Worm (Caenorhabditis elegans) whole organism, young adult: ENCODE results near the gene clh-4.

Source experiments
- B0035.1 ChIP-seq: sonication (generic microtip); optimal IDR thresholded peaks from 2 replicates; lab custom pipeline; 2016; ENCODE audit warnings: missing genetic modification characterization, mild to moderate bottlenecking, missing compliant biosample characterization, missing genotype, missing genetic modification reagents
- C17E4.6 ChIP-seq: fragments of 200-800 bp; sonication (Bioruptor generic); IDR thresholded peaks from 2 replicates; pipeline ENCODE4 v1.3.6; 2022; ENCODE audit warnings: missing genetic modification reagents, missing genetic modification characterization, missing compliant biosample characterization
- F10E7.11 ChIP-seq: sonication (generic microtip); optimal IDR thresholded peaks from 2 replicates; lab custom pipeline; 2017; ENCODE audit warnings: mild to moderate bottlenecking, missing genetic modification characterization, moderate library complexity, missing compliant biosample characterization
- K12H6.12 ChIP-seq: fragments of 200-800 bp; sonication (Bioruptor generic); optimal IDR thresholded peaks from 2 replicates; lab custom pipeline; 2018; ENCODE audit warnings: mild to moderate bottlenecking, missing genetic modification characterization, missing compliant biosample characterization
- T07F8.4 ChIP-seq: sonication (generic microtip); optimal IDR thresholded peaks from 2 replicates; lab custom pipeline; 2016; ENCODE audit warnings: mild to moderate bottlenecking, missing genetic modification characterization, moderate library complexity, missing compliant biosample characterization
- Y53F4B.3 ChIP-seq: fragments of 200-800 bp; sonication (Bioruptor generic); IDR thresholded peaks from 2 replicates; pipeline ENCODE4 v1.3.6; 2022; ENCODE audit warnings: missing genetic modification reagents, missing genetic modification characterization, missing compliant biosample characterization
- Y53G8AR.9 ChIP-seq: fragments of 200-800 bp; sonication (Bioruptor generic); conservative IDR thresholded peaks from 2 replicates; pipeline ENCODE4 v1.3.6; 2022; ENCODE audit warnings: missing genetic modification reagents, missing genetic modification characterization, missing compliant biosample characterization
- Y56A3A.18 ChIP-seq: fragments of 200-800 bp; sonication (Bioruptor generic); IDR thresholded peaks from 2 replicates; pipeline ENCODE4 v1.3.6; 2022; ENCODE audit warnings: missing genetic modification reagents, missing genetic modification characterization, missing compliant biosample characterization
- Y67H2A.10 ChIP-seq: fragments of 200-800 bp; sonication (Bioruptor generic); conservative IDR thresholded peaks from 2 replicates; pipeline ENCODE4 v1.3.6; 2022; ENCODE audit warnings: missing genetic modification reagents, missing genetic modification characterization, missing compliant biosample characterization
- ZK185.1 ChIP-seq: sonication (generic microtip); optimal IDR thresholded peaks from 2 replicates; lab custom pipeline; 2016; ENCODE audit warnings: mild to moderate bottlenecking, missing genetic modification characterization, missing compliant biosample characterization; ENCODE audit not compliant: poor library complexity, severe bottlenecking
- aptf-3 ChIP-seq: fragments of 200-800 bp; sonication (Bioruptor generic); IDR thresholded peaks from 2 replicates; pipeline ENCODE4 v1.3.6; 2022; ENCODE audit warnings: missing genetic modification characterization, missing compliant biosample characterization
- atf-7 ChIP-seq: sonication (generic microtip); optimal IDR thresholded peaks from 2 replicates; lab custom pipeline; 2017; ENCODE audit warnings: mild to moderate bottlenecking, missing genetic modification characterization, missing compliant biosample characterization
- bed-2 ChIP-seq: fragments of 200-800 bp; sonication (Bioruptor generic); IDR thresholded peaks from 2 replicates; pipeline ENCODE4 v1.3.6; 2022; ENCODE audit warnings: missing genetic modification reagents, missing genetic modification characterization, missing compliant biosample characterization
- ceh-40 ChIP-seq: fragments of 200-800 bp; sonication (Bioruptor generic); IDR thresholded peaks from 2 replicates; pipeline ENCODE4 v1.3.6; 2022; ENCODE audit warnings: missing genetic modification characterization, missing compliant biosample characterization
- ceh-79 ChIP-seq: sonication (generic microtip); optimal IDR thresholded peaks from 2 replicates; lab custom pipeline; 2017; ENCODE audit warnings: mild to moderate bottlenecking, missing genetic modification characterization, missing compliant biosample characterization
- ceh-91 ChIP-seq: fragments of 200-800 bp; sonication (Bioruptor generic); IDR thresholded peaks from 2 replicates; pipeline ENCODE4 v1.3.6; 2022; ENCODE audit warnings: missing genetic modification reagents, missing genetic modification characterization, missing compliant biosample characterization
- dpl-1 ChIP-seq: fragments of 150-350 bp; optimal IDR thresholded peaks from 2 replicates; lab custom pipeline; 2014; ENCODE audit warnings: missing biosample characterization, missing genetic modification reagents, missing genetic modification characterization
- efl-1 ChIP-seq: fragments of 150-350 bp; optimal IDR thresholded peaks from 2 replicates; lab custom pipeline; 2014; ENCODE audit warnings: missing biosample characterization, missing genetic modification reagents, missing genetic modification characterization
- him-1 ChIP-seq: sonication (generic microtip); optimal IDR thresholded peaks from 2 replicates; lab custom pipeline; 2016; ENCODE audit warnings: missing genotype, missing genetic modification reagents, missing genetic modification characterization, missing compliant biosample characterization
- hsf-1 ChIP-seq: fragments of 200-800 bp; sonication (Bioruptor generic); IDR thresholded peaks from 2 replicates; pipeline ENCODE4 v1.3.6; 2022; ENCODE audit warnings: missing genetic modification reagents, missing genetic modification characterization, missing compliant biosample characterization
- let-607 ChIP-seq, 2 experiments: fragments of 200-800 bp in 1 of 2; sonication (Bioruptor generic) in 1 of 2; sonication (generic microtip) in 1 of 2; optimal IDR thresholded peaks; 2 replicates each; lab custom pipeline; 2016 to 2018; ENCODE audit warnings: mild to moderate bottlenecking in 2 of 2, missing compliant biosample characterization in 2 of 2, missing genetic modification characterization in 2 of 2, moderate library complexity in 2 of 2, missing genotype in 1 of 2
- lir-1 ChIP-seq: fragments of 200-800 bp; sonication (Bioruptor generic); conservative IDR thresholded peaks from 2 replicates; pipeline ENCODE4 v1.3.6; 2022; ENCODE audit warnings: missing genetic modification reagents, missing genetic modification characterization, missing compliant biosample characterization
- lsy-27 ChIP-seq: sonication (generic microtip); optimal IDR thresholded peaks from 2 replicates; lab custom pipeline; 2017; ENCODE audit warnings: missing genetic modification characterization, mild to moderate bottlenecking, missing compliant biosample characterization, antibody characterized with exemption, missing genotype, borderline replicate concordance; ENCODE audit not compliant: insufficient read depth
- madf-8 ChIP-seq: fragments of 200-800 bp; sonication (Bioruptor generic); conservative IDR thresholded peaks from 2 replicates; pipeline ENCODE4 v1.3.6; 2022; ENCODE audit warnings: missing genetic modification reagents, missing genetic modification characterization, missing compliant biosample characterization
- nfyb-1 ChIP-seq: fragments of 200-800 bp; sonication (Bioruptor generic); IDR thresholded peaks from 2 replicates; pipeline ENCODE4 v1.3.6; 2022; ENCODE audit warnings: missing genetic modification reagents, missing genetic modification characterization, missing compliant biosample characterization
- nhr-27 ChIP-seq: fragments of 200-800 bp; sonication (Bioruptor generic); optimal IDR thresholded peaks from 2 replicates; lab custom pipeline; 2018; ENCODE audit warnings: mild to moderate bottlenecking, missing genetic modification characterization, moderate library complexity, missing compliant biosample characterization
- nhr-90 ChIP-seq: sonication (generic microtip); optimal IDR thresholded peaks from 2 replicates; lab custom pipeline; 2016; ENCODE audit warnings: missing genotype, mild to moderate bottlenecking, missing genetic modification characterization, missing compliant biosample characterization
- rcor-1 ChIP-seq: fragments of 200-800 bp; sonication (Bioruptor generic); IDR thresholded peaks from 2 replicates; pipeline ENCODE4 v1.3.6; 2022; ENCODE audit warnings: missing genetic modification reagents, missing genetic modification characterization, missing compliant biosample characterization
- sea-2 ChIP-seq: fragments of 200-800 bp; sonication (Bioruptor generic); IDR thresholded peaks from 2 replicates; pipeline ENCODE4 v1.3.6; 2022; ENCODE audit warnings: missing genetic modification characterization, missing compliant biosample characterization
- snpc-3.4 ChIP-seq: sonication (generic microtip); optimal IDR thresholded peaks from 2 replicates; lab custom pipeline; 2017; ENCODE audit warnings: missing genetic modification characterization, mild to moderate bottlenecking, missing compliant biosample characterization, antibody characterized with exemption, moderate library complexity, missing genotype, missing genetic modification reagents
- xnd-1 ChIP-seq: sonication (generic microtip); optimal IDR thresholded peaks from 2 replicates; lab custom pipeline; 2016; ENCODE audit warnings: missing genotype, missing genetic modification reagents, missing genetic modification characterization, missing compliant biosample characterization

clh-4 gene

ce11 chrX:4123368-4123767 lies 23.0 kb upstream of the clh-4 start:
- TF ChIP-seq Y53G8AR.9 = no peak
- TF ChIP-seq efl-1 (GFP tag; lab: Kevin White, UChicago) = no peak
- TF ChIP-seq, all 124 proteins: peak for 0

ce11 chrX:4120935-4121334 lies 20.6 kb upstream of the clh-4 start, which contains the start of gene F09F9.3:
TSS of gene F09F9.3 (minus strand) at chrX:4121035.
- no peak for TF ChIP-seq aptf-3 (GFP tag; lab: Robert Waterston, UW)

- TF ChIP-seq sea-2 (GFP tag; lab: Robert Waterston, UW) (no peak), nhr-90 (tag; lab: Kevin White, UChicago) (no peak), efl-1 (GFP tag; lab: Kevin White, UChicago) (no peak), Y67H2A.10 (GFP tag; lab: Robert Waterston, UW) (no peak), F10E7.11 (tag; lab: Kevin White, UChicago) (no peak), ceh-79 (tag; lab: Kevin White, UChicago) (no peak), ZK185.1 (tag; lab: Kevin White, UChicago) (no peak)
Observed at ce11 chrX:4117626-4118025, 17.3 kb upstream of the clh-4 start, which contains the start of gene F09F9.5. TSS of gene F09F9.5 (plus strand) at chrX:4117926.

- TF ChIP-seq him-1 (tag; lab: Kevin White, UChicago) = no peak
- TF ChIP-seq ceh-79 (tag; lab: Kevin White, UChicago) = no peak
- no peak for TF ChIP-seq atf-7 (tag; lab: Kevin White, UChicago)
- no peak for TF ChIP-seq nfyb-1 (GFP tag; lab: Robert Waterston, UW)
- no peak for TF ChIP-seq ceh-91 (GFP tag; lab: Robert Waterston, UW)
- no peak for TF ChIP-seq bed-2 (GFP tag; lab: Robert Waterston, UW)
- no peak for TF ChIP-seq nhr-27
- no peak for TF ChIP-seq Y53F4B.3
- no peak for TF ChIP-seq lir-1 (GFP tag; lab: Robert Waterston, UW)
- no peak for TF ChIP-seq ceh-40 (GFP tag; lab: Robert Waterston, UW)
- no peak for TF ChIP-seq K12H6.12
- no peak for TF ChIP-seq snpc-3.4 (tag; lab: Kevin White, UChicago)
- TF ChIP-seq C17E4.6 (GFP tag; lab: Robert Waterston, UW) = no peak
- no peak for TF ChIP-seq Y67H2A.10 (GFP tag; lab: Robert Waterston, UW)
Observed at ce11 chrX:4115026-4115425, 14.7 kb upstream of the clh-4 start, which contains the start of gene F09F9.1. TSS of gene F09F9.1 (plus strand) at chrX:4115326.

ce11 chrX:4111416-4111815 lies 11.0 kb upstream of the clh-4 start, which contains the start of gene F09F9.2:
TSS of gene F09F9.2 (minus strand) at chrX:4111440.
- TF ChIP-seq rcor-1 = no peak
- TF ChIP-seq lsy-27 (tag; lab: Kevin White, UChicago) = no peak
- no peak for TF ChIP-seq madf-8 (GFP tag; lab: Robert Waterston, UW)
- no peak for TF ChIP-seq hsf-1
- no peak for TF ChIP-seq dpl-1 (GFP tag; lab: Kevin White, UChicago)
- no peak for TF ChIP-seq let-607 (tag; optimal IDR thresholded peaks at IDR 0.05; lab: Kevin White, UChicago)
- TF ChIP-seq him-1 (tag; lab: Kevin White, UChicago) = no peak
- no peak for TF ChIP-seq Y56A3A.18 (GFP tag; lab: Robert Waterston, UW)
- TF ChIP-seq B0035.1 (tag; lab: Kevin White, UChicago) = no peak

ce11 chrX:4109970-4110369 lies 9.6 kb upstream of the clh-4 start:
- no peak for TF ChIP-seq xnd-1 (tag; lab: Kevin White, UChicago)
- TF ChIP-seq T07F8.4 (tag; lab: Kevin White, UChicago) = no peak
